Worm (Caenorhabditis elegans) whole organism, L1 larva: Measurements from ENCODE around the gene Y82E9BL.5.

Source experiments
- C16A3.4 ChIP-seq: fragments of 150-350 bp; optimal IDR thresholded peaks from 2 replicates; lab custom pipeline; 2014; ENCODE audit warnings: missing biosample characterization, missing genetic modification characterization
- ceh-82 ChIP-seq, 3 experiments: fragments of 150-350 bp in 1 of 3; sonication (generic microtip) in 2 of 3; optimal IDR thresholded peaks; 2 replicates each; lab custom pipeline; 2014 to 2017; ENCODE audit warnings: missing biosample characterization in 3 of 3, missing genetic modification characterization in 3 of 3
- ces-1 ChIP-seq: fragments of 150-350 bp; optimal IDR thresholded peaks from 2 replicates; lab custom pipeline; 2014; ENCODE audit warnings: missing biosample characterization, missing genetic modification reagents, missing genetic modification characterization
- egl-27 ChIP-seq, 2 experiments: fragments of 150-350 bp in 1 of 2; sonication (generic microtip); optimal IDR thresholded peaks; 3 replicates each; lab custom pipeline; 2017 to 2018; ENCODE audit warnings: missing biosample characterization in 2 of 2, missing genetic modification characterization in 2 of 2, missing genetic modification reagents in 2 of 2
- ets-5 ChIP-seq: fragments of 200-800 bp; sonication (Bioruptor generic); IDR thresholded peaks from 2 replicates; pipeline ENCODE4 v1.3.6; 2022; ENCODE audit warnings: missing genetic modification characterization, missing compliant biosample characterization
- jun-1 ChIP-seq: fragments of 150-350 bp; optimal IDR thresholded peaks from 2 replicates; lab custom pipeline; 2014; ENCODE audit warnings: missing biosample characterization, missing genetic modification reagents, missing genetic modification characterization
- lsy-2 ChIP-seq, 2 experiments: fragments of 150-350 bp; optimal IDR thresholded peaks; 2 replicates each; lab custom pipeline; 2014; ENCODE audit warnings: missing biosample characterization in 2 of 2, missing genetic modification characterization in 2 of 2
- mep-1 ChIP-seq: fragments of 150-350 bp; optimal IDR thresholded peaks from 2 replicates; lab custom pipeline; 2014; ENCODE audit warnings: missing biosample characterization, missing genetic modification characterization
- nhr-28 ChIP-seq: fragments of 150-350 bp; optimal IDR thresholded peaks from 2 replicates; lab custom pipeline; 2014; ENCODE audit warnings: missing biosample characterization, missing genetic modification characterization
- nhr-71 ChIP-seq: sonication (generic microtip); optimal IDR thresholded peaks from 2 replicates; lab custom pipeline; 2016; ENCODE audit warnings: mild to moderate bottlenecking, missing genetic modification characterization, moderate library complexity, missing compliant biosample characterization
- pag-3 ChIP-seq: sonication (generic microtip); optimal IDR thresholded peaks from 2 replicates; lab custom pipeline; 2017; ENCODE audit warnings: missing genetic modification characterization, mild to moderate bottlenecking, missing compliant biosample characterization, antibody characterized with exemption, borderline replicate concordance; ENCODE audit not compliant: insufficient read depth
- unc-62 ChIP-seq: fragments of 150-350 bp; optimal IDR thresholded peaks from 2 replicates; lab custom pipeline; 2014; ENCODE audit warnings: missing biosample characterization, missing genetic modification reagents, missing genetic modification characterization
- ztf-11 ChIP-seq, 2 experiments: sonication (generic microtip); optimal IDR thresholded peaks; 2 replicates each; lab custom pipeline; 2016 to 2017; ENCODE audit warnings: missing genetic modification characterization in 2 of 2, missing biosample characterization in 1 of 2, missing compliant biosample characterization in 1 of 2

DNA sequence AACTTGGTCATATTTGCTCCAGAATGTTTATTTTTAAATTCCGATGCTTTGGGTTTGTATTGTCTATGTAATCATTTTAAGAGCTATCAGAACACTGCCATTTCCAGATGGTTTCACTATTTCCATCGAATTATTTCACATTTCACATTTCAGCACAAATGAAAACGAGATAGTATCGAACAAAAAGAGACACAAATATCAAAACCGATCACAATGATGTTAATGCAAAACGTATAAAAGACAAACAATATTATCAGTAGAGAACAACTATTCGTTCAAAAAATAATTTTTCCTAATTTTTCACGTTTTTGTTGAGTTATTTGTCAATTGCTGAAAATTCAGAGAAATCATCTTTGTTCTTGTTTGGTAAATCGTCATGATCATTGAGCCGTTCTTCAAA lies 47.9 kb upstream of the Y82E9BL.5 start:
- TF ChIP-seq nhr-71 (tag; lab: Kevin White, UChicago) (no peak), unc-62 (GFP tag; lab: Kevin White, UChicago) (no peak), nhr-28 (no peak), jun-1 (tag; lab: Kevin White, UChicago) (no peak), egl-27 (tag; optimal IDR thresholded peaks at IDR 0.05; lab: Kevin White, UChicago) (no peak), ces-1 (GFP tag; lab: Kevin White, UChicago) (no peak), mep-1 (tag; lab: Kevin White, UChicago) (no peak), ceh-82 (tag; optimal IDR thresholded peaks at IDR 0.05; lab: Kevin White, UChicago) (no peak), ztf-11 (tag; optimal IDR thresholded peaks at IDR 0.05; lab: Kevin White, UChicago) (no peak), ets-5 (GFP tag; lab: Robert Waterston, UW) (no peak), C16A3.4 (no peak), lsy-2 (tag; optimal IDR thresholded peaks at IDR 0.05; lab: Kevin White, UChicago) (no peak), pag-3 (tag; lab: Kevin White, UChicago) (no peak)
